Worm (Caenorhabditis elegans) whole organism, L4/young adult: Measurements from ENCODE around the gene C17B7.5.

Experiments
- W03F9.2 ChIP-seq: fragments of 150-350 bp; optimal IDR thresholded peaks from 2 replicates; lab custom pipeline; 2014; ENCODE audit warnings: missing biosample characterization, missing genetic modification characterization
- dao-5 ChIP-seq: sonication (generic microtip); optimal IDR thresholded peaks from 2 replicates; lab custom pipeline; 2016; ENCODE audit warnings: missing genotype, missing genetic modification characterization, moderate library complexity, missing compliant biosample characterization

DNA sequence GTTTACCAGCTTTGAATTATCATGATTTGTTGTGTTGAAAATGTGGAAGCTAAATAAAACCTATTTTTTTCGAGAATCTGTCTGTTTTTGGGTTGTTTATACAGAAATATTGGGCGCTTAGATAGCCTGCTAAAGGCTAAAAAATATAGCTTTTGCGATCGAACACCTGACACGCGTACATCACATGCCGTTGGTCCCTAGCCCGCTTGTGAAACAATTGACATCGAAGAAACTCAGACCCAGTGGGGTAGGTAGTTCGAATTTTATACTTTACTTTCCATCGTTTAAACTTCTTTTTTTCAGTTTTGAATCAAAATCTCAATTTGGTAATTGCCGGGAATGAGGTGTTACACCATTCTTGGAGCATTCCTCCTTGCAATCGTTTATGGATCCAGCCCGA lies 5.6 kb downstream of the C17B7.5 start, which contains the start of gene C17B7.4:
- TF ChIP-seq W03F9.2 (tag; lab: Kevin White, UChicago) = no peak
- TF ChIP-seq dao-5 (tag; lab: Kevin White, UChicago) = no peak
